Fruit fly (Drosophila melanogaster): ENCODE measurements around the gene CG10300.

The CG10300 gene

DNA sequence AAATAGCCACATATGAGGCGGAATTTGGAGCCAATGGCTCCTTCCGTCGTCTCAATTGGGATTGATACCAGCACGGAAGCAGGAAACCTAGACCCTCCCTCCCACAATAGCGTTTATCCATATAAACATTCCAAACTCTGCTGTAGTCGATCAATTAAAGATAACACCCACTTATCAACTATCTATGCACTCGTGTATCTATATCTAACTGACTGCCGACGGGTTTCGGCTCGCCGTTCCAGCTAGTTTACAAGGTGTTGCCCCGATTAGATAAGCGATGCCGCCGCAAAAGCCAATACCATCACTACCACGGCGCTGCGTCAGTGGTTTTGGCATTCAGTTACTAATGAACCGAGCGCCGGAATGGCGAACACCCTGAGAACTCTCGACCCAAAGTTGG lies at the start of gene CG10300:
Gene CG10300, plus strand, starts transcription at position 333 of the 400 bp plus-strand sequence.
- TF ChIP-seq Hr78 (GFP tag; optimal IDR thresholded peaks at IDR 0.05): no peak
- no peak for TF ChIP-seq Mio (GFP tag; optimal IDR thresholded peaks at IDR 0.05)
- no peak for TF ChIP-seq CG32264 (GFP tag; optimal IDR thresholded peaks at IDR 0.05)
- TF ChIP-seq Dif (GFP tag; optimal IDR thresholded peaks at IDR 0.05; ENCODE audit: partially characterized antibody): no peak
- TF ChIP-seq Rel (GFP tag; optimal IDR thresholded peaks at IDR 0.05): no peak
- no peak for TF ChIP-seq Rel (tag; optimal IDR thresholded peaks at IDR 0.05)
- TF ChIP-seq jim (GFP tag; optimal IDR thresholded peaks at IDR 0.05): no peak
- TF ChIP-seq Dfd (GFP tag; optimal IDR thresholded peaks at IDR 0.05): no peak
- no peak for TF ChIP-seq dl (GFP tag; optimal IDR thresholded peaks at IDR 0.05; ENCODE audit: insufficient read depth in 1 of 2, partially characterized antibody in 2 of 2)
- TF ChIP-seq woc (GFP tag; optimal IDR thresholded peaks at IDR 0.05): no peak
- no peak for TF ChIP-seq usp (GFP tag; optimal IDR thresholded peaks at IDR 0.05)
- TF ChIP-seq foxo (GFP tag; optimal IDR thresholded peaks at IDR 0.05): no peak
- TF ChIP-seq rgr (GFP tag; optimal IDR thresholded peaks at IDR 0.05): no peak
- no peak for TF ChIP-seq fru (GFP tag; optimal IDR thresholded peaks at IDR 0.05)
- TF ChIP-seq brk (GFP tag; optimal IDR thresholded peaks at IDR 0.05): no peak
- TF ChIP-seq sv (GFP tag; optimal IDR thresholded peaks at IDR 0.05): no peak
- TF ChIP-seq CG9705 (GFP tag; optimal IDR thresholded peaks at IDR 0.05): no peak
- no peak for TF ChIP-seq Vsx2 (GFP tag; optimal IDR thresholded peaks at IDR 0.05; ENCODE audit: partially characterized antibody)

dm6 chr3R:23662782-23663181 lies 48.5 kb upstream of the CG10300 start:
- TF ChIP-seq brk (GFP tag; optimal IDR thresholded peaks at IDR 0.05) (no peak), Rel (GFP tag; optimal IDR thresholded peaks at IDR 0.05) (no peak), Rel (tag; optimal IDR thresholded peaks at IDR 0.05) (no peak), dmrt93B (GFP tag; optimal IDR thresholded peaks at IDR 0.05) (no peak)

dm6 chr3R:23664437-23664836 lies 46.9 kb upstream of the CG10300 start:
- TF ChIP-seq psq (GFP tag; optimal IDR thresholded peaks at IDR 0.05): no peak
- no peak for TF ChIP-seq sv (GFP tag; optimal IDR thresholded peaks at IDR 0.05)
- no peak for TF ChIP-seq rgr (GFP tag; optimal IDR thresholded peaks at IDR 0.05)
- no peak for TF ChIP-seq usp (GFP tag; optimal IDR thresholded peaks at IDR 0.05)
- no peak for TF ChIP-seq N (GFP tag; optimal IDR thresholded peaks at IDR 0.05)
- no peak for TF ChIP-seq Dfd (GFP tag; optimal IDR thresholded peaks at IDR 0.05)
- TF ChIP-seq fru (GFP tag; optimal IDR thresholded peaks at IDR 0.05): no peak
- no peak for TF ChIP-seq CG32264 (GFP tag; optimal IDR thresholded peaks at IDR 0.05)

DNA sequence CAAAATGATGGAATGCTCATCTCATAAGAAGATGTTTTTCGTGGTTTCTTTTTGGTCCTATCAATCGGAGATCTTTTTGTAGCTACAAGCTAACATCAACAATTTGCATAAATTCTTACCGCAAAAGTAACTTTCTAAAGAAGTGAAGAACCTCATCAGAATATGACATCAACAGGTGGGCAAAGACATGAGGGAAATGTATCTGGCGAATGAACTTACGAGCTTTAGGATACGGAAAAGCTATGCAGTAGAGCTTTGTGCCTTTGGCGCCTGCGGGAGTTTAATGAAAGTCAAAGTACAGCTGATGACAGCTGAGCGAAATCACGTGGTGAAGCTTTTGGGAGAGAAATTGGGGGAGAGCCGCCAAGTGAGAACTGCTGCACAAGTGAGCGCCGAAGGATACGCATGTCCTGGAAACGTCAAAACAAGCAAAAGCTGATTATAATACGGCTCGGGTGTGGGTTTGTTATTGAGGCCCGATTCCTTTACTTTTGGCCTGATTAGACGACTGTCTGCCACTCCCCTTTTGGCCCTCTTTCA lies 44.6 kb upstream of the CG10300 start:
- no peak for TF ChIP-seq HLH106 (tag; optimal IDR thresholded peaks at IDR 0.05)
- TF ChIP-seq usp (GFP tag; optimal IDR thresholded peaks at IDR 0.05): no peak

dm6 chr3R:23667451-23667850 lies 43.9 kb upstream of the CG10300 start:
- TF ChIP-seq Hr78 (GFP tag; optimal IDR thresholded peaks at IDR 0.05): no peak
- no peak for TF ChIP-seq Dfd (GFP tag; optimal IDR thresholded peaks at IDR 0.05)
- no peak for TF ChIP-seq dl (GFP tag; optimal IDR thresholded peaks at IDR 0.05; ENCODE audit: insufficient read depth in 1 of 2, partially characterized antibody in 2 of 2)
- TF ChIP-seq Mio (GFP tag; optimal IDR thresholded peaks at IDR 0.05): no peak
- no peak for TF ChIP-seq CG32264 (GFP tag; optimal IDR thresholded peaks at IDR 0.05)
- TF ChIP-seq Myc (optimal IDR thresholded peaks at IDR 0.05): no peak
- no peak for TF ChIP-seq Abd-B (GFP tag; optimal IDR thresholded peaks at IDR 0.05)
- no peak for TF ChIP-seq rgr (GFP tag; optimal IDR thresholded peaks at IDR 0.05)
- no peak for TF ChIP-seq h (GFP tag; optimal IDR thresholded peaks at IDR 0.05)

dm6 chr3R:23668583-23668982 lies 42.7 kb upstream of the CG10300 start:
- TF ChIP-seq Rel (GFP tag; optimal IDR thresholded peaks at IDR 0.05) (no peak), Rel (tag; optimal IDR thresholded peaks at IDR 0.05) (peak; percentile 33), h (GFP tag; optimal IDR thresholded peaks at IDR 0.05) (no peak)

- TF ChIP-seq Abd-B (GFP tag; optimal IDR thresholded peaks at IDR 0.05) (no peak), brk (GFP tag; optimal IDR thresholded peaks at IDR 0.05) (peak; percentile 96), ey (GFP tag; optimal IDR thresholded peaks at IDR 0.05) (peak; percentile 99), Jra (GFP tag; optimal IDR thresholded peaks at IDR 0.05) (peak; percentile 97), pan (optimal IDR thresholded peaks at IDR 0.05) (no peak), HLH106 (tag; optimal IDR thresholded peaks at IDR 0.05) (peak; percentile 99), Rel (GFP tag; optimal IDR thresholded peaks at IDR 0.05) (peak; percentile 94), Rel (tag; optimal IDR thresholded peaks at IDR 0.05) (peak; percentile 84), N (GFP tag; optimal IDR thresholded peaks at IDR 0.05) (no peak), CG32264 (GFP tag; optimal IDR thresholded peaks at IDR 0.05) (peak; percentile 98), Hr78 (GFP tag; optimal IDR thresholded peaks at IDR 0.05) (no peak), woc (GFP tag; optimal IDR thresholded peaks at IDR 0.05) (peak; percentile 98), Sp1 (GFP tag; optimal IDR thresholded peaks at IDR 0.05) (peak; percentile 99), dmrt93B (GFP tag; optimal IDR thresholded peaks at IDR 0.05) (peak; percentile 100), OdsH (GFP tag; optimal IDR thresholded peaks at IDR 0.05) (peak; percentile 99), CrebA (GFP tag; optimal IDR thresholded peaks at IDR 0.05; ENCODE audit: borderline replicate concordance) (peak; percentile 92), h (GFP tag; optimal IDR thresholded peaks at IDR 0.05) (peak; percentile 99), Hr83 (GFP tag; optimal IDR thresholded peaks at IDR 0.05; ENCODE audit: poor library complexity, severe bottlenecking) (peak; percentile 61), Dfd (GFP tag; optimal IDR thresholded peaks at IDR 0.05) (peak; percentile 98), GATAd (GFP tag; optimal IDR thresholded peaks at IDR 0.05) (peak; percentile 83)
These were observed 41.7 kb upstream of the CG10300 start, which contains the start of gene CG31145 for dm6 chr3R:23669401-23670216. TSS of gene CG31145 (minus strand) at chr3R:23669659.
